Worm (Caenorhabditis elegans) whole organism, young adult: ENCODE data around the gene fbxb-84.

ENCODE experiments used
- F55B11.4 ChIP-seq: sonication (generic microtip); optimal IDR thresholded peaks from 2 replicates; lab custom pipeline; 2016; ENCODE audit warnings: missing compliant biosample characterization, missing genetic modification characterization, borderline replicate concordance; ENCODE audit not compliant: insufficient read depth
- K12H6.12 ChIP-seq: fragments of 200-800 bp; sonication (Bioruptor generic); optimal IDR thresholded peaks from 2 replicates; lab custom pipeline; 2018; ENCODE audit warnings: mild to moderate bottlenecking, missing genetic modification characterization, missing compliant biosample characterization
- T07F8.4 ChIP-seq: sonication (generic microtip); optimal IDR thresholded peaks from 2 replicates; lab custom pipeline; 2016; ENCODE audit warnings: mild to moderate bottlenecking, missing genetic modification characterization, moderate library complexity, missing compliant biosample characterization
- Y53G8AR.9 ChIP-seq: fragments of 200-800 bp; sonication (Bioruptor generic); conservative IDR thresholded peaks from 2 replicates; pipeline ENCODE4 v1.3.6; 2022; ENCODE audit warnings: missing genetic modification reagents, missing genetic modification characterization, missing compliant biosample characterization
- ZK185.1 ChIP-seq: sonication (generic microtip); optimal IDR thresholded peaks from 2 replicates; lab custom pipeline; 2016; ENCODE audit warnings: mild to moderate bottlenecking, missing genetic modification characterization, missing compliant biosample characterization; ENCODE audit not compliant: poor library complexity, severe bottlenecking
- attf-5 ChIP-seq: fragments of 200-800 bp; sonication (Bioruptor generic); optimal IDR thresholded peaks from 2 replicates; lab custom pipeline; 2018; ENCODE audit warnings: mild to moderate bottlenecking, missing genetic modification characterization, missing compliant biosample characterization
- bed-2 ChIP-seq: fragments of 200-800 bp; sonication (Bioruptor generic); IDR thresholded peaks from 2 replicates; pipeline ENCODE4 v1.3.6; 2022; ENCODE audit warnings: missing genetic modification reagents, missing genetic modification characterization, missing compliant biosample characterization
- ceh-27 ChIP-seq: fragments of 200-800 bp; sonication (Bioruptor generic); optimal IDR thresholded peaks from 2 replicates; lab custom pipeline; 2018; ENCODE audit warnings: mild to moderate bottlenecking, missing genetic modification characterization, moderate library complexity, missing compliant biosample characterization
- ceh-58 ChIP-seq: fragments of 200-800 bp; sonication (Bioruptor generic); IDR thresholded peaks from 2 replicates; pipeline ENCODE4 v1.3.6; 2022; ENCODE audit warnings: missing genetic modification characterization, missing compliant biosample characterization
- chd-7 ChIP-seq: sonication (generic microtip); optimal IDR thresholded peaks from 2 replicates; lab custom pipeline; 2016; ENCODE audit warnings: mild to moderate bottlenecking, missing genetic modification characterization, moderate library complexity, missing compliant biosample characterization
- dpl-1 ChIP-seq: fragments of 150-350 bp; optimal IDR thresholded peaks from 2 replicates; lab custom pipeline; 2014; ENCODE audit warnings: missing biosample characterization, missing genetic modification reagents, missing genetic modification characterization
- ekl-4 ChIP-seq: fragments of 200-800 bp; sonication (Bioruptor generic); IDR thresholded peaks from 2 replicates; pipeline ENCODE4 v1.3.6; 2022; ENCODE audit warnings: missing genetic modification reagents, missing genetic modification characterization, missing compliant biosample characterization
- gei-17 ChIP-seq: fragments of 200-800 bp; sonication (Bioruptor generic); optimal IDR thresholded peaks from 2 replicates; lab custom pipeline; 2018; ENCODE audit warnings: mild to moderate bottlenecking, missing genetic modification characterization, missing compliant biosample characterization
- him-1 ChIP-seq: sonication (generic microtip); optimal IDR thresholded peaks from 2 replicates; lab custom pipeline; 2016; ENCODE audit warnings: missing genotype, missing genetic modification reagents, missing genetic modification characterization, missing compliant biosample characterization
- hlh-12 ChIP-seq: sonication (generic microtip); optimal IDR thresholded peaks from 2 replicates; lab custom pipeline; 2016; ENCODE audit warnings: missing genetic modification characterization, missing compliant biosample characterization
- hmg-1.2 ChIP-seq: fragments of 200-800 bp; sonication (Bioruptor generic); IDR thresholded peaks from 2 replicates; pipeline ENCODE4 v1.3.6; 2022; ENCODE audit warnings: missing genetic modification reagents, missing genetic modification characterization, missing compliant biosample characterization
- hmg-20 ChIP-seq: fragments of 200-800 bp; sonication (Bioruptor generic); IDR thresholded peaks from 2 replicates; pipeline ENCODE4 v1.3.6; 2022; ENCODE audit warnings: missing genetic modification reagents, missing genetic modification characterization, missing compliant biosample characterization
- lag-1 ChIP-seq: fragments of 200-800 bp; sonication (Bioruptor generic); IDR thresholded peaks from 2 replicates; pipeline ENCODE4 v1.3.6; 2022; ENCODE audit warnings: missing genetic modification reagents, missing genetic modification characterization, missing compliant biosample characterization
- let-607 ChIP-seq, 2 experiments: fragments of 200-800 bp in 1 of 2; sonication (Bioruptor generic) in 1 of 2; sonication (generic microtip) in 1 of 2; optimal IDR thresholded peaks; 2 replicates each; lab custom pipeline; 2016 to 2018; ENCODE audit warnings: mild to moderate bottlenecking in 2 of 2, missing compliant biosample characterization in 2 of 2, missing genetic modification characterization in 2 of 2, moderate library complexity in 2 of 2, missing genotype in 1 of 2
- lin-35 ChIP-seq, 3 experiments: fragments of 150-350 bp in 2 of 3; sonication (generic microtip) in 1 of 3; optimal IDR thresholded peaks; 2 replicates each; lab custom pipeline; 2014 to 2018; ENCODE audit warnings: missing biosample characterization in 3 of 3, missing genetic modification characterization in 3 of 3, missing genetic modification reagents in 3 of 3
- lir-1 ChIP-seq: fragments of 200-800 bp; sonication (Bioruptor generic); conservative IDR thresholded peaks from 2 replicates; pipeline ENCODE4 v1.3.6; 2022; ENCODE audit warnings: missing genetic modification reagents, missing genetic modification characterization, missing compliant biosample characterization
- lsy-27 ChIP-seq: sonication (generic microtip); optimal IDR thresholded peaks from 2 replicates; lab custom pipeline; 2017; ENCODE audit warnings: missing genetic modification characterization, mild to moderate bottlenecking, missing compliant biosample characterization, antibody characterized with exemption, missing genotype, borderline replicate concordance; ENCODE audit not compliant: insufficient read depth
- mcd-1 ChIP-seq: fragments of 200-800 bp; sonication (Bioruptor generic); IDR thresholded peaks from 2 replicates; pipeline ENCODE4 v1.3.6; 2022; ENCODE audit warnings: missing genetic modification reagents, missing genetic modification characterization, missing compliant biosample characterization
- nfyb-1 ChIP-seq: fragments of 200-800 bp; sonication (Bioruptor generic); IDR thresholded peaks from 2 replicates; pipeline ENCODE4 v1.3.6; 2022; ENCODE audit warnings: missing genetic modification reagents, missing genetic modification characterization, missing compliant biosample characterization
- nhr-80 ChIP-seq: sonication (generic microtip); optimal IDR thresholded peaks from 2 replicates; lab custom pipeline; 2016; ENCODE audit warnings: missing genetic modification characterization, missing compliant biosample characterization
- rec-8 ChIP-seq, 2 experiments: sonication (generic microtip); optimal IDR thresholded peaks; 2 replicates each; lab custom pipeline; 2016; ENCODE audit warnings: mild to moderate bottlenecking in 2 of 2, missing genetic modification characterization in 2 of 2, missing genetic modification reagents in 2 of 2, missing genotype in 2 of 2, missing biosample characterization in 1 of 2, missing compliant biosample characterization in 1 of 2, moderate library complexity in 1 of 2
- sdz-38 ChIP-seq: sonication (generic microtip); optimal IDR thresholded peaks from 2 replicates; lab custom pipeline; 2016; ENCODE audit warnings: missing genotype, missing genetic modification characterization, missing compliant biosample characterization
- snpc-3.4 ChIP-seq: sonication (generic microtip); optimal IDR thresholded peaks from 2 replicates; lab custom pipeline; 2017; ENCODE audit warnings: missing genetic modification characterization, mild to moderate bottlenecking, missing compliant biosample characterization, antibody characterized with exemption, moderate library complexity, missing genotype, missing genetic modification reagents
- sptf-2 ChIP-seq: fragments of 200-800 bp; sonication (Bioruptor generic); optimal IDR thresholded peaks from 2 replicates; lab custom pipeline; 2018; ENCODE audit warnings: mild to moderate bottlenecking, missing genetic modification characterization, missing compliant biosample characterization
- ztf-18 ChIP-seq: sonication (generic microtip); optimal IDR thresholded peaks from 2 replicates; lab custom pipeline; 2016; ENCODE audit warnings: missing genotype, mild to moderate bottlenecking, missing genetic modification characterization, missing compliant biosample characterization
- ztf-6 ChIP-seq: fragments of 200-800 bp; sonication (Bioruptor generic); IDR thresholded peaks from 2 replicates; pipeline ENCODE4 v1.3.6; 2022; ENCODE audit warnings: missing genetic modification reagents, missing genetic modification characterization, missing compliant biosample characterization

Gene fbxb-84

ce11 chrIII:140904-141303 is 5.4 kb downstream of the fbxb-84 start, which contains the start of gene fbxb-81:
TSS of gene fbxb-81 (minus strand) at chrIII:141217.
- TF ChIP-seq F55B11.4 (tag; lab: Kevin White, UChicago) (no peak), ceh-27 (no peak), ztf-6 (GFP tag; lab: Robert Waterston, UW) (no peak), sptf-2 (GFP tag; lab: Kevin White, UChicago) (no peak), gei-17 (GFP tag; lab: Kevin White, UChicago) (no peak), hmg-20 (no peak)
- TF ChIP-seq, all 124 proteins: peak for 0

ce11 chrIII:134194-134593 is 12.1 kb downstream of the fbxb-84 start, which contains the start of gene pals-25:
TSS of gene pals-25 (plus strand) at chrIII:134494.
- TF ChIP-seq him-1 (no peak), let-607 (tag; optimal IDR thresholded peaks at IDR 0.05; lab: Kevin White, UChicago) (no peak), dpl-1 (GFP tag; lab: Kevin White, UChicago) (no peak), gei-17 (GFP tag; lab: Kevin White, UChicago) (no peak), snpc-3.4 (tag; lab: Kevin White, UChicago) (no peak), T07F8.4 (tag; lab: Kevin White, UChicago) (no peak), lsy-27 (tag; lab: Kevin White, UChicago) (no peak), Y53G8AR.9 (GFP tag; lab: Robert Waterston, UW) (no peak), ZK185.1 (tag; lab: Kevin White, UChicago) (no peak), ceh-58 (GFP tag; lab: Robert Waterston, UW) (no peak), chd-7 (tag; lab: Kevin White, UChicago) (no peak), ztf-18 (tag; lab: Kevin White, UChicago) (no peak), ekl-4 (GFP tag; lab: Robert Waterston, UW) (no peak), F55B11.4 (tag; lab: Kevin White, UChicago) (no peak), hlh-12 (tag; lab: Kevin White, UChicago) (no peak), lag-1 (GFP tag; lab: Robert Waterston, UW) (no peak)

ce11 chrIII:132118-132517 is 14.2 kb downstream of the fbxb-84 start, which contains the start of gene pals-22:
TSS of gene pals-22 (plus strand) at chrIII:132418.
- TF ChIP-seq sdz-38 (tag; lab: Kevin White, UChicago), result no peak
- no peak for TF ChIP-seq K12H6.12 (tag; lab: Kevin White, UChicago)
- TF ChIP-seq nfyb-1 (GFP tag; lab: Robert Waterston, UW), result no peak

ce11 chrIII:131627-132026 is 14.6 kb downstream of the fbxb-84 start:
- TF ChIP-seq attf-5 (GFP tag; lab: Kevin White, UChicago), result peak; percentile 54
- TF ChIP-seq mcd-1 (GFP tag; lab: Robert Waterston, UW), result peak; percentile 81
- no peak for TF ChIP-seq rec-8 (tag; optimal IDR thresholded peaks at IDR 0.05; lab: Kevin White, UChicago)
- no peak for TF ChIP-seq lir-1 (GFP tag; lab: Robert Waterston, UW)
- peak; percentile 7 for TF ChIP-seq nhr-80
- peak in 1 of 3 experiments; percentile 28 for TF ChIP-seq lin-35 (GFP tag; optimal IDR thresholded peaks at IDR 0.05; lab: Kevin White, UChicago)
- peak; percentile 62; the same call in 1 of the 2 replicates for TF ChIP-seq hmg-1.2 (GFP tag; lab: Robert Waterston, UW)

ce11 chrIII:130650-131049 is 15.6 kb downstream of the fbxb-84 start, which contains the start of the genes nhr-280 and C29F9.2:
TSS of gene nhr-280 (minus strand) at chrIII:130750.
TSS of gene C29F9.2 (plus strand) at chrIII:130947.
- TF ChIP-seq nhr-80, result peak; percentile 1
- no peak for TF ChIP-seq bed-2 (GFP tag; lab: Robert Waterston, UW)
